Worm (Caenorhabditis elegans) whole organism, young adult: Measurements from ENCODE around the gene ZC302.3.

ENCODE experiments used
- ZK185.1 ChIP-seq: sonication (generic microtip); optimal IDR thresholded peaks from 2 replicates; lab custom pipeline; 2016; ENCODE audit warnings: mild to moderate bottlenecking, missing genetic modification characterization, missing compliant biosample characterization; ENCODE audit not compliant: poor library complexity, severe bottlenecking
- die-1 ChIP-seq: sonication (generic microtip); optimal IDR thresholded peaks from 2 replicates; lab custom pipeline; 2016; ENCODE audit warnings: missing genotype, mild to moderate bottlenecking, missing genetic modification characterization, missing compliant biosample characterization
- rec-8 ChIP-seq, 2 experiments: sonication (generic microtip); optimal IDR thresholded peaks; 2 replicates each; lab custom pipeline; 2016; ENCODE audit warnings: mild to moderate bottlenecking in 2 of 2, missing genetic modification characterization in 2 of 2, missing genetic modification reagents in 2 of 2, missing genotype in 2 of 2, missing biosample characterization in 1 of 2, missing compliant biosample characterization in 1 of 2, moderate library complexity in 1 of 2
- snpc-4 ChIP-seq, 5 experiments: fragments of 150-350 bp in 1 of 5; sonication (generic microtip) in 4 of 5; optimal IDR thresholded peaks; 2 replicates each; lab custom pipeline; 2014 to 2018; ENCODE audit warnings: missing genetic modification characterization in 5 of 5, missing biosample characterization in 3 of 5, antibody characterized with exemption in 2 of 5, mild to moderate bottlenecking in 2 of 5, missing compliant biosample characterization in 2 of 5, missing genotype in 2 of 5, moderate library complexity in 2 of 5, missing genetic modification reagents in 1 of 5
- ztf-6 ChIP-seq: fragments of 200-800 bp; sonication (Bioruptor generic); IDR thresholded peaks from 2 replicates; pipeline ENCODE4 v1.3.6; 2022; ENCODE audit warnings: missing genetic modification reagents, missing genetic modification characterization, missing compliant biosample characterization

DNA sequence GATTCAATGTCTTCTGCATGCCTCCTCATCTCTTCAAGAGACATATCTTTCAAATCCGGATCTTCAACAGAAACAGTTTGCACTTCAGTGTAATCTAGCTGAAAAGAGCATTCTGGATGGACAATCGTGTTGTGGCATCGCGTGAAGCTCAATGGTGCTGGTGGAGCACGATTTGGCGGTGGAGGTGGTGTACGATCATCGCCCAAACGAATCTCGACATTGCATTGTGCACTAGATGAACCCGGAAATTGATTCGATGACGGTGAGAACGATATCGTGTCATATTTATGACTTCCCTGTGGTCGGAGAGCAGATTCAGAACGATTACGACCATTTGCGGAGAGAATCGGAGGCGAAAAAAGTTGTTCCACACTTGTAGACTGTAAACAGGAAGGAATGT is 32.0 kb upstream of the ZC302.3 start:
- TF ChIP-seq ztf-6: no peak
- TF ChIP-seq die-1: no peak
- TF ChIP-seq rec-8 (tag; optimal IDR thresholded peaks at IDR 0.05; lab: Kevin White, UChicago): no peak
- TF ChIP-seq ZK185.1: no peak
- no peak for TF ChIP-seq snpc-4 (GFP tag; optimal IDR thresholded peaks at IDR 0.05; lab: Kevin White, UChicago)
- no peak for TF ChIP-seq snpc-4 (tag; optimal IDR thresholded peaks at IDR 0.05; lab: Kevin White, UChicago)
